Worm (Caenorhabditis elegans): Measurements from ENCODE around the gene srg-61.

Gene srg-61

DNA sequence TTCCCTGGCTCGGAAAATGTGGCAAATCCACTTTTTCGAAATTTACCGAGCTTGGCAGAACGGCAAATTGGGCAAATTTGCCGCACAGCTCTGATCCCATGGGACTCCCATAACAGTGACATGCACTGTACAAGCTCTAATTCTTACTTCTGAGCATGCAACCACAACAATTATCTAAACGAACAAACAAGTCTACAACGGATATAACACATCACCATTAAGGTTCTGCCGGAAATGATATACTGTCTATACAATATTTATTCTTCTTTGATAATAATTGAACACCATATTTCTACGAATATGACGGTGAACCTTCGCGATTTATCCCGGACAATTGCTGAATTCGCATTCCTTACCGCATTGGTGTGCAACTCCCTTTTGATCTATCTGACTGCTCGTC lies 11.9 kb downstream of the srg-61 start, which contains the start of gene str-33:
Gene str-33, plus strand, starts transcription at position 301 of the 400 bp plus-strand sequence.
- no peak for TF ChIP-seq nhr-25 (tag; optimal IDR thresholded peaks at IDR 0.05)
- TF ChIP-seq alr-1 (tag; optimal IDR thresholded peaks at IDR 0.05) = no peak
- no peak for TF ChIP-seq lin-11 (tag; optimal IDR thresholded peaks at IDR 0.05)
- no peak for TF ChIP-seq sma-9 (GFP tag; optimal IDR thresholded peaks at IDR 0.05)
- no peak for TF ChIP-seq sma-9 (tag; optimal IDR thresholded peaks at IDR 0.05)

DNA sequence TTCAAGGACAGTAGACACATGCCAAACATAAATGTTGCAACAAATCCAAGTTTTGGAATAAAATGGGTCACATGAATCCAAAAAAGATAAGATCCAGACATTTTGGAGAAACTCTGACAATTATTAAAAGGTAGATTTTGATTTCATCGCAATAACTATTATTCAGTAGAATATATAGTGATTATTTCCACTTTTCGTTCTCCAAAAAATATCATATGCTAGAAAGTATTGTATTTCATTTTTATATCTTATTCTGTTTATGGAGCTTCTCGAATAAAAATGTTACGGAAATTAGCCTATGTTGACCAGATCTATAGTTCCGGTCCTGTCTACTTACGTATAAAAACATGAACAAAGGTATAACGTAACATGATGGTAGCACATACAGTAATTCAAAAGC lies 13.0 kb downstream of the srg-61 start, which contains the start of gene str-13:
Gene str-13, minus strand, starts transcription at position 101 of the 400 bp plus-strand sequence.
- no peak for TF ChIP-seq blmp-1 (tag; optimal IDR thresholded peaks at IDR 0.05; ENCODE audit: insufficient read depth)
- TF ChIP-seq mbf-1 (tag; optimal IDR thresholded peaks at IDR 0.05) = no peak
- TF ChIP-seq ztf-1 (GFP tag; conservative IDR thresholded peaks at IDR 0.05) = no peak
- TF ChIP-seq elt-3 (tag; optimal IDR thresholded peaks at IDR 0.05) = no peak
- TF ChIP-seq sem-4 (tag; optimal IDR thresholded peaks at IDR 0.05) = no peak
- TF ChIP-seq sma-9 (GFP tag; optimal IDR thresholded peaks at IDR 0.05) = no peak
- TF ChIP-seq sma-9 (tag; optimal IDR thresholded peaks at IDR 0.05) = no peak
- no peak for TF ChIP-seq unc-62 (GFP tag; optimal IDR thresholded peaks at IDR 0.05)
- TF ChIP-seq nhr-237 (tag; optimal IDR thresholded peaks at IDR 0.05) = no peak

DNA sequence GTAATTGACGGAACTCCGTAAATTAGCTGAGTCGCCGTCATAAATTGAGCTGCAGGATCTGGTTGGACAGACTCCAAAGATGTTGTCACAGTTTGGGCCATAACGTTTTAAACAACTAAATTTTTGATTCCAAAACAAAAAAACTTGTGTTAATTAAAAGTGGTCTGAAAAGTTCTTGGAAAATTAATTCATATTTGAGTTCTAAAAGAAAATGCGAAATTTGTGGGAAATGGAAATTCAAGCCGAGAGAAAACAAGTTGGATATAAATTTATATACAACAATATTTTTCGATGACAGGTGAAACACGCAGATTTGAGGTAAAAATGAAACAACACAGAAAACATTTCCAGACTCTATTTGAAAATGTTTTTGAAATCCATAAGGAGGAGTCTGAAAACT lies 14.9 kb downstream of the srg-61 start, which contains the start of gene srg-59:
Gene srg-59, minus strand, starts transcription at position 101 of the 400 bp plus-strand sequence.
- TF ChIP-seq lin-39 (tag; optimal IDR thresholded peaks at IDR 0.05) (no peak), mab-5 (tag; optimal IDR thresholded peaks at IDR 0.05) (no peak), blmp-1 (tag; optimal IDR thresholded peaks at IDR 0.05; ENCODE audit: insufficient read depth) (no peak), mbf-1 (tag; optimal IDR thresholded peaks at IDR 0.05) (no peak), sma-9 (GFP tag; optimal IDR thresholded peaks at IDR 0.05) (no peak), sma-9 (tag; optimal IDR thresholded peaks at IDR 0.05) (no peak), ztf-4 (tag; optimal IDR thresholded peaks at IDR 0.05) (no peak), alr-1 (tag; optimal IDR thresholded peaks at IDR 0.05) (no peak), nhr-6 (tag; optimal IDR thresholded peaks at IDR 0.05) (no peak), F13H6.1 (tag; optimal IDR thresholded peaks at IDR 0.05) (no peak), nhr-77 (tag; optimal IDR thresholded peaks at IDR 0.05) (no peak), crh-2 (tag; optimal IDR thresholded peaks at IDR 0.05) (no peak), ztf-11 (tag; optimal IDR thresholded peaks at IDR 0.05) (no peak), lsy-2 (tag; optimal IDR thresholded peaks at IDR 0.05) (no peak)

DNA sequence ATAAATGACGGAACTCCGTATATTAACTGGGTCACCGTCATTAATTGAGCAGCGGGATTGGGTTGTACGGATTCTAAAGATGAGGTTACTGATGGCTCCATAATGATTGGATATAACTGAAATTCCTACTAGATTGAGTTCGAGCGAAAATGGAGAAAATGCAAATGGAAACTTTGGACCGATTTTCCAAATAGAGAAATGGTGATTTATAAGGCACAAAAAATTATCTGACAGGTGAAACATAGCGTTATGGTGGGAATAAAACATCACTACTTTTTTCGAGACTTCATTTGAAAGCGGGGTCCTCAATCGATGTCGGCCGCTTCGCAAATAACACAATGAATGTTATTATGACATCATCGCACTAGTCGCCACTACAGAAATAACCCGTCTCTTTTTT lies 17.6 kb downstream of the srg-61 start, which contains the start of gene srg-60:
Gene srg-60, minus strand, starts transcription at position 101 of the 400 bp plus-strand sequence.
- TF ChIP-seq aly-2 (tag; optimal IDR thresholded peaks at IDR 0.05) = no peak
- no peak for TF ChIP-seq ztf-11 (tag; optimal IDR thresholded peaks at IDR 0.05)
- TF ChIP-seq alr-1 (tag; optimal IDR thresholded peaks at IDR 0.05) = no peak
- TF ChIP-seq snpc-4 (tag; optimal IDR thresholded peaks at IDR 0.05) = no peak
- no peak for TF ChIP-seq mab-5 (tag; optimal IDR thresholded peaks at IDR 0.05)
- no peak for TF ChIP-seq lin-13 (GFP tag; optimal IDR thresholded peaks at IDR 0.05)
- no peak for TF ChIP-seq lsy-2 (tag; optimal IDR thresholded peaks at IDR 0.05)
- no peak for TF ChIP-seq elt-1 (tag; optimal IDR thresholded peaks at IDR 0.05)
- no peak for TF ChIP-seq egl-27 (tag; optimal IDR thresholded peaks at IDR 0.05)
- TF ChIP-seq nhr-25 (tag; optimal IDR thresholded peaks at IDR 0.05) = no peak
- TF ChIP-seq ama-1 (optimal IDR thresholded peaks at IDR 0.05) = no peak
- TF ChIP-seq nhr-11 (tag; optimal IDR thresholded peaks at IDR 0.05) = no peak
- no peak for TF ChIP-seq Y55F3AM.14 (GFP tag; optimal IDR thresholded peaks at IDR 0.05)

DNA sequence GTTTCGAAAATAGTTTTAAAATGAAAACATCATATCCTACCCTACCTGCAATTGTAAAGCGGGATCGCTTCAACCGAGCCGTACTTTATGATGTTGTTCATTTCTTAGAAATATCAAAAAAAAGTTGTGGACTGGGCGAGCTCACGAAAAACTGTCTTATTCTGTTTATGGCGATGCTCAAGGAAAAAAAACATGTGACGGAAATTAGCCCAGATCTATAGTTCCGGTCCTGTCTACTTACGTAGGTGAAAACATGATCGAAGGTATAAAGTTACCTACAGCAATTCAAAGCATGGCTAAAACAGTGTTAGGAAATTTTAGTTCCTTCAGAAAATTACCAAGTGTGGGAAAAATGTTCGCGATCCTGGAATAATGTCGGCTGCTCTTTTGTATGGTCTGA lies 19.4 kb downstream of the srg-61 start, which contains the start of gene srt-27:
Gene srt-27, minus strand, starts transcription at position 101 of the 400 bp plus-strand sequence.
- no peak for TF ChIP-seq ztf-1 (GFP tag; conservative IDR thresholded peaks at IDR 0.05)
- no peak for TF ChIP-seq ama-1 (optimal IDR thresholded peaks at IDR 0.05)
- no peak for TF ChIP-seq lin-11 (tag; optimal IDR thresholded peaks at IDR 0.05)
- no peak for TF ChIP-seq F13H6.1 (tag; optimal IDR thresholded peaks at IDR 0.05)
- no peak for TF ChIP-seq ceh-82 (tag; optimal IDR thresholded peaks at IDR 0.05)
- no peak for TF ChIP-seq ZK546.5 (tag; optimal IDR thresholded peaks at IDR 0.05)
- TF ChIP-seq fos-1 (tag; optimal IDR thresholded peaks at IDR 0.05) = no peak
- TF ChIP-seq peb-1 (tag; optimal IDR thresholded peaks at IDR 0.05) = no peak
- TF ChIP-seq elt-1 (tag; optimal IDR thresholded peaks at IDR 0.05) = no peak
- TF ChIP-seq mdl-1 (tag; optimal IDR thresholded peaks at IDR 0.05) = no peak
- TF ChIP-seq nhr-25 (tag; optimal IDR thresholded peaks at IDR 0.05) = no peak
- TF ChIP-seq crh-2 (tag; optimal IDR thresholded peaks at IDR 0.05) = no peak
- TF ChIP-seq nhr-12 (tag; optimal IDR thresholded peaks at IDR 0.05) = no peak
- TF ChIP-seq nhr-21 (tag; optimal IDR thresholded peaks at IDR 0.05) = no peak
- no peak for TF ChIP-seq sma-9 (GFP tag; optimal IDR thresholded peaks at IDR 0.05)
- no peak for TF ChIP-seq sma-9 (tag; optimal IDR thresholded peaks at IDR 0.05)

Measured in whole organism, L2 larva.